Worm (Caenorhabditis elegans) whole organism, L4 larva: ENCODE measurements around the gene T08A11.1.

Experiments used
- ZK546.5 ChIP-seq, 2 experiments: sonication (generic microtip); optimal IDR thresholded peaks; 2 replicates each; lab custom pipeline; 2017; ENCODE audit warnings: missing biosample characterization in 2 of 2, missing genetic modification characterization in 2 of 2
- lsy-2 ChIP-seq, 2 experiments: fragments of 150-350 bp in 1 of 2; sonication (generic microtip) in 1 of 2; optimal IDR thresholded peaks; 2 replicates each; lab custom pipeline; 2014 to 2017; ENCODE audit warnings: missing biosample characterization in 2 of 2, missing genetic modification characterization in 2 of 2
- nhr-28 ChIP-seq: fragments of 150-350 bp; optimal IDR thresholded peaks from 2 replicates; lab custom pipeline; 2014; ENCODE audit warnings: missing biosample characterization, missing genetic modification characterization
- saeg-2 ChIP-seq: fragments of 200-800 bp; sonication (Bioruptor generic); IDR thresholded peaks from 2 replicates; pipeline ENCODE4 v1.3.6; 2022; ENCODE audit warnings: missing genetic modification reagents, missing genetic modification characterization, missing compliant biosample characterization
- snpc-4 ChIP-seq: fragments of 150-350 bp; optimal IDR thresholded peaks from 2 replicates; lab custom pipeline; 2014; ENCODE audit warnings: missing biosample characterization, missing genetic modification characterization
- ztf-11 ChIP-seq: fragments of 150-350 bp; optimal IDR thresholded peaks from 2 replicates; lab custom pipeline; 2014; ENCODE audit warnings: missing biosample characterization, missing genetic modification characterization

ce11 chrIII:4277762-4278161, 14.8 kb upstream of the T08A11.1 start:
- TF ChIP-seq snpc-4 (tag; lab: Kevin White, UChicago) (no peak), nhr-28 (tag; lab: Kevin White, UChicago) (no peak), ztf-11 (tag; lab: Kevin White, UChicago) (no peak), saeg-2 (no peak), lsy-2 (tag; optimal IDR thresholded peaks at IDR 0.05; lab: Kevin White, UChicago) (no peak), ZK546.5 (tag; optimal IDR thresholded peaks at IDR 0.05; lab: Kevin White, UChicago) (no peak)
